Worm (Caenorhabditis elegans) whole organism, L1 larva: Measurements from ENCODE around the gene gop-1.

ENCODE experiments used
- F16B12.6 ChIP-seq: fragments of 150-350 bp; optimal IDR thresholded peaks from 2 replicates; lab custom pipeline; 2014; ENCODE audit warnings: missing biosample characterization, missing genetic modification characterization
- Y116A8C.19 ChIP-seq: sonication (generic microtip); optimal IDR thresholded peaks from 2 replicates; lab custom pipeline; 2016; ENCODE audit warnings: missing compliant biosample characterization, missing genetic modification characterization, borderline replicate concordance
- aha-1 ChIP-seq: fragments of 150-350 bp; optimal IDR thresholded peaks from 2 replicates; lab custom pipeline; 2014; ENCODE audit warnings: missing biosample characterization, missing genetic modification characterization
- alr-1 ChIP-seq: fragments of 200-800 bp; sonication (Bioruptor generic); optimal IDR thresholded peaks from 2 replicates; lab custom pipeline; 2018; ENCODE audit warnings: borderline replicate concordance, mild to moderate bottlenecking, missing genetic modification characterization, missing compliant biosample characterization
- aly-2 ChIP-seq: fragments of 150-350 bp; optimal IDR thresholded peaks from 2 replicates; lab custom pipeline; 2014; ENCODE audit warnings: missing biosample characterization, missing genetic modification characterization
- blmp-1 ChIP-seq: fragments of 150-350 bp; optimal IDR thresholded peaks from 2 replicates; lab custom pipeline; 2014; ENCODE audit warnings: missing biosample characterization, missing genetic modification characterization
- ceh-63 ChIP-seq: fragments of 200-800 bp; sonication (Bioruptor generic); optimal IDR thresholded peaks from 2 replicates; lab custom pipeline; 2018; ENCODE audit warnings: mild to moderate bottlenecking, missing genetic modification characterization, missing compliant biosample characterization
- ceh-8 ChIP-seq: fragments of 200-800 bp; sonication (Bioruptor generic); optimal IDR thresholded peaks from 2 replicates; lab custom pipeline; 2018; ENCODE audit warnings: mild to moderate bottlenecking, missing genetic modification characterization, moderate library complexity, missing compliant biosample characterization
- ceh-90 ChIP-seq: sonication (generic microtip); optimal IDR thresholded peaks from 2 replicates; lab custom pipeline; 2016; ENCODE audit warnings: missing genetic modification characterization, missing compliant biosample characterization
- dpl-1 ChIP-seq, 3 experiments: fragments of 150-350 bp in 2 of 3; sonication (generic microtip) in 1 of 3; optimal IDR thresholded peaks; 2 replicates each; lab custom pipeline; 2014 to 2017; ENCODE audit warnings: missing biosample characterization in 3 of 3, missing genetic modification characterization in 3 of 3, missing genetic modification reagents in 3 of 3
- dsc-1 ChIP-seq: sonication (generic microtip); optimal IDR thresholded peaks from 2 replicates; lab custom pipeline; 2016; ENCODE audit warnings: mild to moderate bottlenecking, missing genetic modification characterization, missing compliant biosample characterization
- egl-27 ChIP-seq, 2 experiments: fragments of 150-350 bp in 1 of 2; sonication (generic microtip); optimal IDR thresholded peaks; 3 replicates each; lab custom pipeline; 2017 to 2018; ENCODE audit warnings: missing biosample characterization in 2 of 2, missing genetic modification characterization in 2 of 2, missing genetic modification reagents in 2 of 2
- elt-3 ChIP-seq, 6 experiments: fragments of 150-350 bp in 1 of 6; sonication (generic microtip); optimal IDR thresholded peaks; 2 replicates each; lab custom pipeline; 2017 to 2018; ENCODE audit warnings: missing biosample characterization in 6 of 6, missing genetic modification characterization in 6 of 6, inconsistent platforms in 1 of 6
- ets-5 ChIP-seq: fragments of 200-800 bp; sonication (Bioruptor generic); IDR thresholded peaks from 2 replicates; pipeline ENCODE4 v1.3.6; 2022; ENCODE audit warnings: missing genetic modification characterization, missing compliant biosample characterization
- fkh-4 ChIP-seq: sonication (generic microtip); optimal IDR thresholded peaks from 2 replicates; lab custom pipeline; 2016; ENCODE audit warnings: missing compliant biosample characterization, missing genetic modification characterization, borderline replicate concordance
- fos-1 ChIP-seq: fragments of 150-350 bp; optimal IDR thresholded peaks from 2 replicates; lab custom pipeline; 2014; ENCODE audit warnings: missing biosample characterization, missing genetic modification characterization
- grh-1 ChIP-seq: fragments of 200-800 bp; sonication (Bioruptor generic); IDR thresholded peaks from 2 replicates; pipeline ENCODE4 v1.3.6; 2022; ENCODE audit warnings: missing genetic modification reagents, missing genetic modification characterization, missing compliant biosample characterization
- hlh-17 ChIP-seq: fragments of 200-800 bp; sonication (Bioruptor generic); optimal IDR thresholded peaks from 2 replicates; lab custom pipeline; 2018; ENCODE audit warnings: missing genetic modification characterization, mild to moderate bottlenecking, missing compliant biosample characterization, moderate library complexity, borderline replicate concordance
- hlh-4 ChIP-seq: sonication (generic microtip); optimal IDR thresholded peaks from 2 replicates; lab custom pipeline; 2016; ENCODE audit warnings: mild to moderate bottlenecking, missing genetic modification characterization, missing compliant biosample characterization
- hpl-2 ChIP-seq: fragments of 150-350 bp; optimal IDR thresholded peaks from 2 replicates; lab custom pipeline; 2014; ENCODE audit warnings: missing biosample characterization, missing genetic modification reagents, missing genetic modification characterization
- lin-13 ChIP-seq: fragments of 150-350 bp; optimal IDR thresholded peaks from 2 replicates; lab custom pipeline; 2014; ENCODE audit warnings: missing biosample characterization, missing genetic modification reagents, missing genetic modification characterization
- lin-14 ChIP-seq: fragments of 200-800 bp; sonication (Bioruptor generic); optimal IDR thresholded peaks from 2 replicates; lab custom pipeline; 2018; ENCODE audit warnings: mild to moderate bottlenecking, missing genetic modification characterization, moderate library complexity, missing compliant biosample characterization
- lin-35 ChIP-seq, 2 experiments: fragments of 150-350 bp; optimal IDR thresholded peaks; 2 replicates each; lab custom pipeline; 2014; ENCODE audit warnings: missing biosample characterization in 2 of 2, missing genetic modification characterization in 2 of 2, missing genetic modification reagents in 2 of 2
- lsy-2 ChIP-seq, 2 experiments: fragments of 150-350 bp; optimal IDR thresholded peaks; 2 replicates each; lab custom pipeline; 2014; ENCODE audit warnings: missing biosample characterization in 2 of 2, missing genetic modification characterization in 2 of 2
- mef-2 ChIP-seq: fragments of 150-350 bp; optimal IDR thresholded peaks from 2 replicates; lab custom pipeline; 2014; ENCODE audit warnings: missing biosample characterization, missing genetic modification characterization
- mep-1 ChIP-seq: fragments of 150-350 bp; optimal IDR thresholded peaks from 2 replicates; lab custom pipeline; 2014; ENCODE audit warnings: missing biosample characterization, missing genetic modification characterization
- nhr-11 ChIP-seq: fragments of 150-350 bp; optimal IDR thresholded peaks from 2 replicates; lab custom pipeline; 2014; ENCODE audit warnings: missing biosample characterization, missing genetic modification characterization
- nhr-19 ChIP-seq: fragments of 200-800 bp; sonication (Bioruptor generic); conservative IDR thresholded peaks from 2 replicates; pipeline ENCODE4 v1.3.6; 2022; ENCODE audit warnings: missing genetic modification characterization, missing compliant biosample characterization
- nhr-28 ChIP-seq: fragments of 150-350 bp; optimal IDR thresholded peaks from 2 replicates; lab custom pipeline; 2014; ENCODE audit warnings: missing biosample characterization, missing genetic modification characterization
- nhr-71 ChIP-seq: sonication (generic microtip); optimal IDR thresholded peaks from 2 replicates; lab custom pipeline; 2016; ENCODE audit warnings: mild to moderate bottlenecking, missing genetic modification characterization, moderate library complexity, missing compliant biosample characterization
- nhr-85 ChIP-seq: sonication (generic microtip); peaks from one replicate; lab custom pipeline; 2016; ENCODE audit warnings: missing genetic modification characterization, inconsistent platforms, missing compliant biosample characterization
- pag-3 ChIP-seq: sonication (generic microtip); optimal IDR thresholded peaks from 2 replicates; lab custom pipeline; 2017; ENCODE audit warnings: missing genetic modification characterization, mild to moderate bottlenecking, missing compliant biosample characterization, antibody characterized with exemption, borderline replicate concordance; ENCODE audit not compliant: insufficient read depth
- pqm-1 ChIP-seq: sonication (generic microtip); optimal IDR thresholded peaks from 3 replicates; lab custom pipeline; 2017; ENCODE audit warnings: missing biosample characterization, missing genetic modification characterization
- rnt-1 ChIP-seq: sonication (generic microtip); optimal IDR thresholded peaks from 2 replicates; lab custom pipeline; 2016; ENCODE audit warnings: mild to moderate bottlenecking, missing genetic modification characterization, moderate library complexity, missing compliant biosample characterization
- sptf-1 ChIP-seq: fragments of 150-350 bp; optimal IDR thresholded peaks from 2 replicates; lab custom pipeline; 2014; ENCODE audit warnings: missing biosample characterization, missing genetic modification characterization
- swsn-7 ChIP-seq: sonication (generic microtip); optimal IDR thresholded peaks from 2 replicates; lab custom pipeline; 2016; ENCODE audit warnings: missing genetic modification characterization, missing compliant biosample characterization
- unc-130 ChIP-seq: fragments of 150-350 bp; optimal IDR thresholded peaks from 2 replicates; lab custom pipeline; 2017; ENCODE audit warnings: missing biosample characterization, missing genetic modification characterization, inconsistent platforms
- unc-98 ChIP-seq: fragments of 200-800 bp; sonication (Bioruptor generic); IDR thresholded peaks from 2 replicates; pipeline ENCODE4 v1.3.6; 2022; ENCODE audit warnings: missing genetic modification characterization, missing compliant biosample characterization
- vab-15 ChIP-seq: sonication (generic microtip); optimal IDR thresholded peaks from 2 replicates; lab custom pipeline; 2017; ENCODE audit warnings: missing genotype, mild to moderate bottlenecking, missing genetic modification characterization, missing compliant biosample characterization
- ztf-11 ChIP-seq, 2 experiments: sonication (generic microtip); optimal IDR thresholded peaks; 2 replicates each; lab custom pipeline; 2016 to 2017; ENCODE audit warnings: missing genetic modification characterization in 2 of 2, missing biosample characterization in 1 of 2, missing compliant biosample characterization in 1 of 2
- ztf-4 ChIP-seq: fragments of 150-350 bp; optimal IDR thresholded peaks from 2 replicates; lab custom pipeline; 2014; ENCODE audit warnings: missing biosample characterization, missing genetic modification characterization

Gene gop-1

DNA sequence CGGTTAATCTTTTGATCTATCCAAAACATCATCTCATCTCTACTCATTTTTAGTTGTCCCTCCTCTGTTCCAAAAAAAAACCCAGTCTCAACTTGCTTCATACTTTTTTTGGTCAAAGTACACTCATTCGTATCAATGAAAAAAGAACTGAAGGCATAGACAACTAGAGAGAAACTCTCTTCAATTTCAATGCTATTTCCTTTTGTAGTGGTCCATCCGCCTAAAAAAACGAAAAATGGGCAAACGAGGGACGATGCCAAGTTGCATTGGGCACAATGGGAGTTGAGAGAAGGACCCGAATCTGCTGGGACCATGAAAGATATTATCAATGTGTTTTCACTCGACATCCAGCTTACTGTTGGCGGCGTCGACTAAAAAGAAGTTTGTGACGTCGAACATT lies 26.0 kb downstream of the gop-1 start (continued):
- TF ChIP-seq ceh-63 (GFP tag; lab: Kevin White, UChicago) = no peak
- no peak for TF ChIP-seq mef-2 (tag; lab: Kevin White, UChicago)
- no peak for TF ChIP-seq Y116A8C.19 (tag; lab: Kevin White, UChicago)
- no peak for TF ChIP-seq aly-2 (tag; lab: Kevin White, UChicago)
- no peak for TF ChIP-seq grh-1
- TF ChIP-seq dpl-1 (GFP tag; optimal IDR thresholded peaks at IDR 0.05; lab: Kevin White, UChicago) = peak in 1 of 3 experiments; percentile 20
- TF ChIP-seq elt-3 (tag; optimal IDR thresholded peaks at IDR 0.05; lab: Kevin White, UChicago) = no peak
- no peak for TF ChIP-seq sptf-1
- TF ChIP-seq mep-1 (tag; lab: Kevin White, UChicago) = peak; percentile 16
- no peak for TF ChIP-seq alr-1 (tag; lab: Kevin White, UChicago)
- TF ChIP-seq fos-1 (tag; lab: Kevin White, UChicago) = no peak
- TF ChIP-seq nhr-28 (tag; lab: Kevin White, UChicago) = no peak
- TF ChIP-seq ets-5 = no peak
- no peak for TF ChIP-seq blmp-1 (tag; lab: Kevin White, UChicago)

DNA sequence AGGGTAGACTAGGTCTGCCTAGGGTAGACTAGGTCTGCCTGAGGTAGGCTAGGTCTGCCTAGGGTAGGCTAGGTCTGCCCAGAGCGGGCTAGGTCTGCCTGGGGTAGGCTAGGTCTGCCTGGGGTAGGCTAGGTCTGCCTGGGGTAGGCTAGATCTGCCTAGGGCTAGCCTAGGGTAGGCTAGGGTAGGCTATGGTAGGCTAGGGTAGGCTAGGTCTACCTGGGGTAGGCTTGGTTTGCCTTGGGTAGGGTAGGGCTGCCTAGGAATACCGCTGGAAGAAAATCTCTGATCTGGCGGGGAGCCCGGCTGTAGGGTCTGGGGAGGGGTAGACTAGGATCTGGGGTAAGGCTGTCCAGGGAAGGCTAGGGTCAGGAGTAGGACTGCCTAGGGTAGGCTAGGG lies 31.2 kb downstream of the gop-1 start:
- TF ChIP-seq ceh-63 (GFP tag; lab: Kevin White, UChicago) (no peak), lin-35 (GFP tag; optimal IDR thresholded peaks at IDR 0.05; lab: Kevin White, UChicago) (no peak), swsn-7 (tag; lab: Kevin White, UChicago) (no peak), nhr-71 (tag; lab: Kevin White, UChicago) (no peak), ceh-8 (GFP tag; lab: Kevin White, UChicago) (no peak), egl-27 (tag; optimal IDR thresholded peaks at IDR 0.05; lab: Kevin White, UChicago) (no peak), hlh-17 (no peak), unc-130 (tag; lab: Kevin White, UChicago) (no peak), hpl-2 (GFP tag; lab: Kevin White, UChicago) (no peak), nhr-85 (tag; lab: Kevin White, UChicago) (no peak), vab-15 (tag; lab: Kevin White, UChicago) (no peak), nhr-28 (tag; lab: Kevin White, UChicago) (no peak), hlh-4 (no peak), grh-1 (no peak), aha-1 (tag; lab: Kevin White, UChicago) (no peak)

DNA sequence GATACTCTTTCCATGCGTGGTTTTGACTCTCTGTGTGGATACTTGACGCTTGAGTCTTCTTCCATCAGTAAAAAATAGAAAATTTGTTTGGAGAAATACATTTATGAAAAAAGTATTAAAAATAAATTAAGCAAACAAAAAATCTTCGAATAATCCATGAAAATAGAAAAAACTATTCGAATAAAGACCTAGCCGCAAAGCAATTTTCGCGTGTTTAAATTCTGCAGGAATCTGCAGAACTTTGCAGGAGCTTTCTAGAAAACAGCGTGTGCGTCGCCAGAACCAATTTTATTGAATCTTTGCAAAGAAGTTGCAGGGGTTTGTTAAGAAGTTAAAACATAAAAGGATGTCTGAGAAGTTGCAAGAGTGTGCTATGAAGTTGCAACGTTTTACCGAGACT lies 32.0 kb downstream of the gop-1 start, which contains the start of gene ZC395.11:
Gene ZC395.11 (minus strand): TSS at position 101 of the 400 bp plus-strand sequence.
- TF ChIP-seq lsy-2 (tag; optimal IDR thresholded peaks at IDR 0.05; lab: Kevin White, UChicago) (no peak), hpl-2 (GFP tag; lab: Kevin White, UChicago) (no peak), alr-1 (tag; lab: Kevin White, UChicago) (no peak), elt-3 (tag; optimal IDR thresholded peaks at IDR 0.05; lab: Kevin White, UChicago) (no peak), F16B12.6 (tag; lab: Kevin White, UChicago) (no peak), lin-13 (GFP tag; lab: Kevin White, UChicago) (no peak), hlh-17 (no peak), fkh-4 (tag; lab: Kevin White, UChicago) (no peak), dpl-1 (GFP tag; optimal IDR thresholded peaks at IDR 0.05; lab: Kevin White, UChicago) (no peak), lin-14 (GFP tag; lab: Kevin White, UChicago) (no peak), ceh-63 (GFP tag; lab: Kevin White, UChicago) (no peak), nhr-11 (tag; lab: Kevin White, UChicago) (no peak)

DNA sequence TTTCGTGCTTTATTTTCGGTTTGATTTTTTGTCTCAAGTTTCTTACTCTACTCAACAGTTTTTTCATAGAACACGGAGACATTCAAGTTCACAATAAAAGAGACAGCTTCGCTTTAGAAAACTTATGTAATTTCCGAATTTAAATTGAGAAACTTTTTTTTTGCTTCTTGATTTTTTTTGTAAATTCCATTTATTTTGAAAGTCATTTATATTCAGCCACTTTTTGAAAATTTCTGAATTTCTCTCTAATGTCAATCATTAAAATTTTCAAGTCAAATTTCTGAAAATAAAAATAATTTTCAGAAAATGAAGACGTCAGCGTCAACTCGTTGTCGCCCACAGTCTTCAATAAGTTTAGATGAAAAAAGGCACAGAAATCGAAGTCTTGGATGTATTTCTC lies 33.6 kb downstream of the gop-1 start, which contains the start of gene T15B12.1:
Gene T15B12.1 (plus strand): TSS at position 301 of the 400 bp plus-strand sequence.
- TF ChIP-seq pqm-1 (tag; lab: Kevin White, UChicago) = no peak
- no peak for TF ChIP-seq vab-15 (tag; lab: Kevin White, UChicago)
- no peak for TF ChIP-seq unc-98 (GFP tag; lab: Robert Waterston, UW)
- TF ChIP-seq F16B12.6 (tag; lab: Kevin White, UChicago) = no peak
- TF ChIP-seq sptf-1 = no peak
- TF ChIP-seq rnt-1 = no peak
- no peak for TF ChIP-seq lsy-2 (tag; optimal IDR thresholded peaks at IDR 0.05; lab: Kevin White, UChicago)
- no peak for TF ChIP-seq nhr-19 (GFP tag; lab: Robert Waterston, UW)
- no peak for TF ChIP-seq elt-3 (tag; optimal IDR thresholded peaks at IDR 0.05; lab: Kevin White, UChicago)
- TF ChIP-seq nhr-71 (tag; lab: Kevin White, UChicago) = no peak
- TF ChIP-seq ceh-90 (tag; lab: Kevin White, UChicago) = no peak
- no peak for TF ChIP-seq ztf-11 (tag; optimal IDR thresholded peaks at IDR 0.05; lab: Kevin White, UChicago)
- TF ChIP-seq swsn-7 (tag; lab: Kevin White, UChicago) = no peak
- TF ChIP-seq fkh-4 (tag; lab: Kevin White, UChicago) = no peak
- no peak for TF ChIP-seq pag-3 (tag; lab: Kevin White, UChicago)
- TF ChIP-seq dsc-1 (tag; lab: Kevin White, UChicago) = no peak
- no peak for TF ChIP-seq ztf-4 (tag; lab: Kevin White, UChicago)
- no peak for TF ChIP-seq unc-130 (tag; lab: Kevin White, UChicago)
- TF ChIP-seq grh-1 = no peak
